Worm (Caenorhabditis elegans) whole organism, L3 larva: Measurements from ENCODE around the gene ZC239.14.

Source experiments
- elt-2 ChIP-seq: sonication (generic microtip); optimal IDR thresholded peaks from 2 replicates; lab custom pipeline; 2016; ENCODE audit warnings: missing genetic modification reagents, mild to moderate bottlenecking, missing genetic modification characterization, missing compliant biosample characterization
- tbx-2 ChIP-seq: sonication (generic microtip); optimal IDR thresholded peaks from 2 replicates; lab custom pipeline; 2016; ENCODE audit warnings: mild to moderate bottlenecking, missing genetic modification characterization, missing compliant biosample characterization

DNA sequence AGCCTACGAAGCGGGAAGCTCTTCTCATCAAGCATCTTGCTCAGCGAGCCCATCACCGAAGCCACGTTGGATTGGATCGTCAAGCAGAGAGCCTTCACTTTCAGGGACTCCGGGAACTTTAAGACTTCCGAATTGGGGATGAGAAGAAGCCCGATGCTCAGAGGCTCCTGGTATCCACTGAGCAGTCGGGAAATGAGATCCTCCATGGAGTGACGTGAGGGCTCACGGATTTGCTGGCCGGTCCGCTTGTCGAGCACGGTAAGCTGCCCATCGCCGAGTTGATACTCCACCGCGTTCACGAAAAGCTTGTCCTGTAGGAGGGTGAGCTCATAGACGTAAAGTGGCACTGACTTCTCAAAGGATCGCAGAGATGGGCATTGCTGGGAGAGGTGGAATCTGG, 25.7 kb upstream of the ZC239.14 start:
- no peak for TF ChIP-seq tbx-2 (tag; lab: Kevin White, UChicago)
- no peak for TF ChIP-seq elt-2
